Worm (Caenorhabditis elegans): ENCODE measurements around the gene srh-281.

Gene srh-281

ce11 chrV:16198016-16198415, 7.4 kb downstream of the srh-281 start, which contains the start of gene F11A5.5:
Gene F11A5.5, plus strand, starts transcription at chrV:16198316.
- TF ChIP-seq tra-1 (GFP tag; IDR thresholded peaks at IDR 0.05) (no peak), mdt-29 (GFP tag; IDR thresholded peaks at IDR 0.05) (no peak), lin-1 (GFP tag; IDR thresholded peaks at IDR 0.05) (no peak), unc-130 (GFP tag; optimal IDR thresholded peaks at IDR 0.05) (no peak), F26F4.8 (GFP tag; conservative IDR thresholded peaks at IDR 0.05) (no peak), nhr-48 (tag; optimal IDR thresholded peaks at IDR 0.05) (no peak), egl-43 (GFP tag; IDR thresholded peaks at IDR 0.05) (no peak), aly-2 (tag; optimal IDR thresholded peaks at IDR 0.05) (no peak), vab-7 (GFP tag; IDR thresholded peaks at IDR 0.05) (no peak), php-3 (GFP tag; IDR thresholded peaks at IDR 0.05) (no peak)

ce11 chrV:16201730-16202129, 11.1 kb downstream of the srh-281 start, which contains the start of gene F11A5.17:
Gene F11A5.17, plus strand, starts transcription at chrV:16202030.
- no peak for TF ChIP-seq php-3 (GFP tag; IDR thresholded peaks at IDR 0.05)
- TF ChIP-seq unc-62 (GFP tag; optimal IDR thresholded peaks at IDR 0.05 in 1 of 2), result peak in 1 of 2 experiments; percentile 15
- no peak for TF ChIP-seq unc-62 (tag; optimal IDR thresholded peaks at IDR 0.05)

ce11 chrV:16202618-16203017, 12.0 kb downstream of the srh-281 start, which contains the start of gene F11A5.18:
Gene F11A5.18, plus strand, starts transcription at chrV:16202918.
- TF ChIP-seq nhr-76 (tag; optimal IDR thresholded peaks at IDR 0.05) (no peak), ceh-20 (GFP tag; IDR thresholded peaks at IDR 0.05) (no peak), Y75B8A.6 (GFP tag; IDR thresholded peaks at IDR 0.05) (no peak), arid-1 (GFP tag; conservative IDR thresholded peaks at IDR 0.05) (no peak), madf-9 (GFP tag; conservative IDR thresholded peaks at IDR 0.05) (no peak)

- TF ChIP-seq spr-3 (GFP tag; optimal IDR thresholded peaks at IDR 0.05) (no peak), dmd-8 (GFP tag; IDR thresholded peaks at IDR 0.05) (no peak), unc-62 (GFP tag; optimal IDR thresholded peaks at IDR 0.05 in 1 of 2) (peak in 1 of 2 experiments; percentile 13), unc-62 (tag; optimal IDR thresholded peaks at IDR 0.05) (no peak), nhr-10 (tag; optimal IDR thresholded peaks at IDR 0.05) (no peak)
Observed at ce11 chrV:16204888-16205287, 14.3 kb downstream of the srh-281 start, which contains the start of gene irld-26. Gene irld-26, plus strand, starts transcription at chrV:16205188.

ce11 chrV:16209837-16210236, 19.3 kb downstream of the srh-281 start, which contains the start of gene oac-15:
Gene oac-15, minus strand, starts transcription at chrV:16209937.
- TF ChIP-seq rbr-2 (tag; optimal IDR thresholded peaks at IDR 0.05) (no peak), aha-1 (tag) (peak; percentile 80), lin-1 (GFP tag; IDR thresholded peaks at IDR 0.05) (no peak), nhr-111 (GFP tag; optimal IDR thresholded peaks at IDR 0.05) (no peak), madf-5 (GFP tag; IDR thresholded peaks at IDR 0.05) (no peak)

- TF ChIP-seq hlh-30 (tag; optimal IDR thresholded peaks at IDR 0.05; ENCODE audit: insufficient read depth) (no peak), set-16 (GFP tag; IDR thresholded peaks at IDR 0.05) (peak; percentile 63)
Observed at ce11 chrV:16210257-16211002, 19.8 kb downstream of the srh-281 start, which contains the start of gene F11A5.16. Gene F11A5.16, plus strand, starts transcription at chrV:16210952.

ce11 chrV:16211713-16212112, 21.1 kb downstream of the srh-281 start:
- no peak for TF ChIP-seq lin-38 (GFP tag; IDR thresholded peaks at IDR 0.05)
- no peak for TF ChIP-seq zip-2 (tag; optimal IDR thresholded peaks at IDR 0.05)
- no peak for TF ChIP-seq nhr-237 (tag; optimal IDR thresholded peaks at IDR 0.05)
- TF ChIP-seq ceh-82 (tag; optimal IDR thresholded peaks at IDR 0.05), result no peak
- TF ChIP-seq mxl-3 (GFP tag; optimal IDR thresholded peaks at IDR 0.05), result no peak
- peak; percentile 8 for TF ChIP-seq aha-1 (tag)
- TF ChIP-seq hlh-30 (tag; optimal IDR thresholded peaks at IDR 0.05; ENCODE audit: insufficient read depth), result no peak
- TF ChIP-seq lir-3 (tag; optimal IDR thresholded peaks at IDR 0.05), result no peak
- no peak for TF ChIP-seq lin-15B (tag; optimal IDR thresholded peaks at IDR 0.05)
- no peak for TF ChIP-seq snpc-1.2 (GFP tag; IDR thresholded peaks at IDR 0.05)
- peak; percentile 9 for TF ChIP-seq nhr-28 (tag; optimal IDR thresholded peaks at IDR 0.05)
- TF ChIP-seq set-16 (GFP tag; IDR thresholded peaks at IDR 0.05), result no peak
- TF ChIP-seq ztf-7 (tag; optimal IDR thresholded peaks at IDR 0.05), result no peak
- TF ChIP-seq dmd-9 (GFP tag; IDR thresholded peaks at IDR 0.05), result no peak
- peak in 1 of 2 experiments; percentile 60 for TF ChIP-seq unc-62 (GFP tag; optimal IDR thresholded peaks at IDR 0.05 in 1 of 2)
- no peak for TF ChIP-seq unc-62 (tag; optimal IDR thresholded peaks at IDR 0.05)
- TF ChIP-seq ZK546.5 (tag; optimal IDR thresholded peaks at IDR 0.05), result no peak
- TF ChIP-seq lim-7 (GFP tag; IDR thresholded peaks at IDR 0.05), result no peak

Data from whole organism, L4 larva.